Worm (Caenorhabditis elegans) whole organism, L1 larva: ENCODE measurements around the gene gst-28.

Experiments
- aly-2 ChIP-seq: fragments of 150-350 bp; optimal IDR thresholded peaks from 2 replicates; lab custom pipeline; 2014; ENCODE audit warnings: missing biosample characterization, missing genetic modification characterization
- ceh-88 ChIP-seq: fragments of 200-800 bp; sonication (Bioruptor generic); IDR thresholded peaks from 2 replicates; pipeline ENCODE4 v1.3.6; 2022; ENCODE audit warnings: missing genetic modification characterization, missing compliant biosample characterization
- ces-1 ChIP-seq: fragments of 150-350 bp; optimal IDR thresholded peaks from 2 replicates; lab custom pipeline; 2014; ENCODE audit warnings: missing biosample characterization, missing genetic modification reagents, missing genetic modification characterization
- elt-3 ChIP-seq, 6 experiments: fragments of 150-350 bp in 1 of 6; sonication (generic microtip); optimal IDR thresholded peaks; 2 replicates each; lab custom pipeline; 2017 to 2018; ENCODE audit warnings: missing biosample characterization in 6 of 6, missing genetic modification characterization in 6 of 6, inconsistent platforms in 1 of 6
- fos-1 ChIP-seq: fragments of 150-350 bp; optimal IDR thresholded peaks from 2 replicates; lab custom pipeline; 2014; ENCODE audit warnings: missing biosample characterization, missing genetic modification characterization
- isw-1 ChIP-seq: fragments of 200-800 bp; sonication (Bioruptor generic); IDR thresholded peaks from 2 replicates; pipeline ENCODE4 v1.3.6; 2022; ENCODE audit warnings: missing genetic modification characterization, missing compliant biosample characterization
- lin-14 ChIP-seq: fragments of 200-800 bp; sonication (Bioruptor generic); optimal IDR thresholded peaks from 2 replicates; lab custom pipeline; 2018; ENCODE audit warnings: mild to moderate bottlenecking, missing genetic modification characterization, moderate library complexity, missing compliant biosample characterization
- lin-39 ChIP-seq: fragments of 150-350 bp; optimal IDR thresholded peaks from 2 replicates; lab custom pipeline; 2014; ENCODE audit warnings: missing biosample characterization, missing genetic modification reagents, missing genetic modification characterization
- mdl-1 ChIP-seq, 2 experiments: fragments of 150-350 bp; optimal IDR thresholded peaks; 2 replicates each; lab custom pipeline; 2014 to 2017; ENCODE audit warnings: missing biosample characterization in 2 of 2, missing genetic modification characterization in 2 of 2, inconsistent platforms in 1 of 2
- nhr-11 ChIP-seq: fragments of 150-350 bp; optimal IDR thresholded peaks from 2 replicates; lab custom pipeline; 2014; ENCODE audit warnings: missing biosample characterization, missing genetic modification characterization
- sox-4 ChIP-seq: sonication (generic microtip); optimal IDR thresholded peaks from 2 replicates; lab custom pipeline; 2016; ENCODE audit warnings: missing genetic modification characterization, missing compliant biosample characterization
- unc-62 ChIP-seq: fragments of 150-350 bp; optimal IDR thresholded peaks from 2 replicates; lab custom pipeline; 2014; ENCODE audit warnings: missing biosample characterization, missing genetic modification reagents, missing genetic modification characterization
- zag-1 ChIP-seq: fragments of 150-350 bp; optimal IDR thresholded peaks from 2 replicates; lab custom pipeline; 2014; ENCODE audit warnings: missing biosample characterization, missing genetic modification characterization

DNA sequence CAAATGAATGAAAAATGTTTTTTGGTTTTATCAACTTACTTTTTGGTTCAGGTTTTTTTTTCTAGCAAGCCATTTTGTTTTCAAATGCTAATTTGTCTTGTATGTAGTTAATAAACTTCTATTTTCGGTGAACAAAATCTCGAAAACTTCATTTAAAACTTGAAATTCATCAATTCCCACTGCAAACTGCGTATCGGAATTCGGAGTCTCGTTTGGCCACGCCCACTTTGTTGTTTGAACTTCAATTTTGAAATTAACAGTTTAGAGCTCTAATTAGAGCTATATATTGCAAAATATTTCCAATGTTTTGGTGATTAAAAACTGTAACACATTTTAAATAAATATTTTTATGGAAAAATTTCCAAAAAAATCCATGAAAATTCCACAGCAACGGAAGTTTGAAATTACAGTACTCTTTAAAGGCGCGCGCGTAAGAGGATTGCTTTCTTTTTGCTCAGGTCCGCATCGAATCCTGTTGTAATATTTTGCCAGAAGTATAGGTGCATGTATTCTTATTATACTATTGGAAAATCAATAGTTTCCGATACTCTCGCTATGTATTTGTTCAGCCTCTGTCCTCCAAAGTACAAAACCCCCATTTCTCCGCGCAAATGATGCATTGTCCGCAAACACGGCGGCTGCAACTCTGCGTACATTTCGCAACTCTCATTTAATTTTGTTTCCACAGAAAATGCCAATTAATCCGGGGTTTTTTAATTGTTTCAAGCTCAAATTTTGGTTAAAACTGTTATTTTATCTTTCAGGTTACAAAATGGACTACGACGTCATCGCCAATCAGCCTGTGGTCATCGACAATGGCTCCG, 47.6 kb downstream of the gst-28 start, which contains the start of gene arp-1:
- TF ChIP-seq nhr-11 (tag; lab: Kevin White, UChicago) (no peak), fos-1 (tag; lab: Kevin White, UChicago) (no peak), lin-14 (peak; percentile 58), isw-1 (peak; percentile 11; the same call in 1 of the 2 replicates), aly-2 (tag; lab: Kevin White, UChicago) (no peak), ceh-88 (GFP tag; lab: Robert Waterston, UW) (no peak), mdl-1 (tag; optimal IDR thresholded peaks at IDR 0.05; lab: Kevin White, UChicago) (peak in 1 of 2 experiments; percentile 31), unc-62 (GFP tag; lab: Kevin White, UChicago) (no peak), elt-3 (tag; optimal IDR thresholded peaks at IDR 0.05; lab: Kevin White, UChicago) (peak in 1 of 6 experiments; percentile 1), lin-39 (tag; lab: Kevin White, UChicago) (no peak), sox-4 (no peak), ces-1 (no peak), zag-1 (tag; lab: Kevin White, UChicago) (no peak)
